Worm (Caenorhabditis elegans) whole organism, late embryonic: ENCODE data around the gene T09F5.20.
A peak's percentile ranks its signal among the peaks of the same experiment; 100 is the strongest.

Source experiments
- C08G9.2 ChIP-seq: sonication (generic microtip); optimal IDR thresholded peaks from 2 replicates; lab custom pipeline; 2016; ENCODE audit warnings: mild to moderate bottlenecking, missing genetic modification characterization, moderate library complexity, missing compliant biosample characterization
- C38D4.7 ChIP-seq: fragments of 200-800 bp; sonication (Bioruptor generic); optimal IDR thresholded peaks from 2 replicates; lab custom pipeline; 2018; ENCODE audit warnings: mild to moderate bottlenecking, missing genetic modification characterization, moderate library complexity, missing compliant biosample characterization
- F13H6.1 ChIP-seq: sonication (generic microtip); optimal IDR thresholded peaks from 2 replicates; lab custom pipeline; 2016; ENCODE audit warnings: missing genetic modification characterization, missing compliant biosample characterization
- K02D7.2 ChIP-seq: sonication (generic microtip); optimal IDR thresholded peaks from 2 replicates; lab custom pipeline; 2017; ENCODE audit warnings: mild to moderate bottlenecking, missing genetic modification characterization, missing compliant biosample characterization
- K09A11.1 ChIP-seq: sonication (generic microtip); optimal IDR thresholded peaks from 2 replicates; lab custom pipeline; 2017; ENCODE audit warnings: antibody characterized with exemption, mild to moderate bottlenecking, missing genetic modification characterization, missing compliant biosample characterization; ENCODE audit not compliant: insufficient read depth
- T23F11.4 ChIP-seq: fragments of 200-800 bp; sonication (Bioruptor generic); optimal IDR thresholded peaks from 2 replicates; lab custom pipeline; 2018; ENCODE audit warnings: mild to moderate bottlenecking, missing genetic modification characterization, missing compliant biosample characterization
- Y22D7AL.16 ChIP-seq: sonication (generic microtip); optimal IDR thresholded peaks from 2 replicates; lab custom pipeline; 2016; ENCODE audit warnings: missing genetic modification characterization, missing compliant biosample characterization
- ahr-1 ChIP-seq: sonication (generic microtip); optimal IDR thresholded peaks from 2 replicates; lab custom pipeline; 2016; ENCODE audit warnings: missing genetic modification characterization, missing compliant biosample characterization
- ama-1 ChIP-seq: fragments of 150-350 bp; optimal IDR thresholded peaks from 2 replicates; lab custom pipeline; 2014
- ceh-18 ChIP-seq: sonication (generic microtip); optimal IDR thresholded peaks from 2 replicates; lab custom pipeline; 2016; ENCODE audit warnings: missing genetic modification characterization, missing compliant biosample characterization
- ceh-19 ChIP-seq: fragments of 200-800 bp; sonication (Bioruptor generic); optimal IDR thresholded peaks from 2 replicates; lab custom pipeline; 2018; ENCODE audit warnings: mild to moderate bottlenecking, missing genetic modification characterization, missing compliant biosample characterization
- ceh-2 ChIP-seq: sonication (generic microtip); optimal IDR thresholded peaks from 2 replicates; lab custom pipeline; 2016; ENCODE audit warnings: missing genotype, missing genetic modification characterization, missing compliant biosample characterization
- ceh-22 ChIP-seq: sonication (generic microtip); optimal IDR thresholded peaks from 2 replicates; lab custom pipeline; 2017; ENCODE audit warnings: missing biosample characterization, missing genetic modification characterization
- ceh-24 ChIP-seq: sonication (generic microtip); optimal IDR thresholded peaks from 2 replicates; lab custom pipeline; 2016; ENCODE audit warnings: mild to moderate bottlenecking, missing genetic modification characterization, missing compliant biosample characterization
- ceh-34 ChIP-seq: sonication (generic microtip); optimal IDR thresholded peaks from 2 replicates; lab custom pipeline; 2016; ENCODE audit warnings: mild to moderate bottlenecking, missing genetic modification characterization, missing compliant biosample characterization
- ceh-45 ChIP-seq: fragments of 200-800 bp; sonication (Bioruptor generic); IDR thresholded peaks from 2 replicates; pipeline ENCODE4 v1.3.6; 2022; ENCODE audit warnings: missing genetic modification reagents, missing genetic modification characterization, missing compliant biosample characterization
- ceh-48 ChIP-seq: sonication (generic microtip); optimal IDR thresholded peaks from 2 replicates; lab custom pipeline; 2016; ENCODE audit warnings: missing genetic modification characterization, inconsistent platforms, missing compliant biosample characterization
- ceh-6 ChIP-seq: fragments of 200-800 bp; sonication (Bioruptor generic); optimal IDR thresholded peaks from 2 replicates; lab custom pipeline; 2018; ENCODE audit warnings: mild to moderate bottlenecking, missing genetic modification characterization, missing compliant biosample characterization
- ceh-9 ChIP-seq: sonication (generic microtip); optimal IDR thresholded peaks from 2 replicates; lab custom pipeline; 2016; ENCODE audit warnings: mild to moderate bottlenecking, missing genetic modification characterization, inconsistent platforms, missing compliant biosample characterization
- che-1 ChIP-seq: sonication (generic microtip); optimal IDR thresholded peaks from 2 replicates; lab custom pipeline; 2016; ENCODE audit warnings: mild to moderate bottlenecking, missing genetic modification characterization, missing compliant biosample characterization
- dmd-4 ChIP-seq: sonication (generic microtip); optimal IDR thresholded peaks from 2 replicates; lab custom pipeline; 2016; ENCODE audit warnings: borderline replicate concordance, missing genetic modification characterization, missing compliant biosample characterization
- elt-2 ChIP-seq: sonication (generic microtip); optimal IDR thresholded peaks from 2 replicates; lab custom pipeline; 2016; ENCODE audit warnings: missing genetic modification reagents, missing genetic modification characterization, missing compliant biosample characterization
- elt-4 ChIP-seq: sonication (generic microtip); optimal IDR thresholded peaks from 2 replicates; lab custom pipeline; 2016; ENCODE audit warnings: missing genetic modification characterization, missing compliant biosample characterization
- ets-4 ChIP-seq: sonication (generic microtip); optimal IDR thresholded peaks from 2 replicates; lab custom pipeline; 2016; ENCODE audit warnings: missing genetic modification characterization, missing compliant biosample characterization
- eyg-1 ChIP-seq: sonication (generic microtip); optimal IDR thresholded peaks from 2 replicates; lab custom pipeline; 2016; ENCODE audit warnings: missing genotype, missing genetic modification characterization, missing compliant biosample characterization
- fax-1 ChIP-seq: sonication (generic microtip); optimal IDR thresholded peaks from 2 replicates; lab custom pipeline; 2016; ENCODE audit warnings: missing genotype, missing genetic modification characterization, missing compliant biosample characterization
- fkh-6 ChIP-seq: sonication (generic microtip); optimal IDR thresholded peaks from 2 replicates; lab custom pipeline; 2016; ENCODE audit warnings: missing genetic modification characterization, missing compliant biosample characterization
- gmeb-2 ChIP-seq: sonication (generic microtip); optimal IDR thresholded peaks from 2 replicates; lab custom pipeline; 2016; ENCODE audit warnings: missing genetic modification characterization, inconsistent platforms, missing compliant biosample characterization
- hlh-13 ChIP-seq: fragments of 200-800 bp; sonication (Bioruptor generic); optimal IDR thresholded peaks from 2 replicates; lab custom pipeline; 2018; ENCODE audit warnings: mild to moderate bottlenecking, missing genetic modification characterization, missing compliant biosample characterization
- hlh-15 ChIP-seq: sonication (generic microtip); optimal IDR thresholded peaks from 2 replicates; lab custom pipeline; 2016; ENCODE audit warnings: missing genetic modification characterization, missing compliant biosample characterization
- hlh-30 ChIP-seq: sonication (generic microtip); optimal IDR thresholded peaks from 2 replicates; lab custom pipeline; 2017; ENCODE audit warnings: antibody characterized with exemption, missing genetic modification characterization, missing compliant biosample characterization; ENCODE audit not compliant: insufficient read depth
- hlh-6 ChIP-seq: sonication (generic microtip); optimal IDR thresholded peaks from 2 replicates; lab custom pipeline; 2016; ENCODE audit warnings: missing genotype, missing genetic modification characterization, missing compliant biosample characterization
- hlh-8 ChIP-seq: sonication (generic microtip); optimal IDR thresholded peaks from 2 replicates; lab custom pipeline; 2016; ENCODE audit warnings: missing genotype, missing genetic modification characterization, missing compliant biosample characterization
- lim-6 ChIP-seq: sonication (generic microtip); optimal IDR thresholded peaks from 2 replicates; lab custom pipeline; 2016; ENCODE audit warnings: missing genetic modification characterization, missing compliant biosample characterization
- lin-11 ChIP-seq: fragments of 200-800 bp; sonication (Bioruptor generic); optimal IDR thresholded peaks from 2 replicates; lab custom pipeline; 2018; ENCODE audit warnings: mild to moderate bottlenecking, missing genetic modification characterization, missing compliant biosample characterization
- mec-3 ChIP-seq: sonication (generic microtip); optimal IDR thresholded peaks from 2 replicates; lab custom pipeline; 2016; ENCODE audit warnings: borderline replicate concordance, missing genetic modification characterization, missing compliant biosample characterization
- nhr-11 ChIP-seq: fragments of 150-350 bp; optimal IDR thresholded peaks from 2 replicates; lab custom pipeline; 2014; ENCODE audit warnings: missing biosample characterization, missing genetic modification characterization
- nhr-232 ChIP-seq: sonication (generic microtip); optimal IDR thresholded peaks from 2 replicates; lab custom pipeline; 2016; ENCODE audit warnings: missing genetic modification characterization, missing compliant biosample characterization
- npax-4 ChIP-seq: sonication (generic microtip); optimal IDR thresholded peaks from 2 replicates; lab custom pipeline; 2016; ENCODE audit warnings: missing genetic modification characterization, missing compliant biosample characterization
- odd-2 ChIP-seq: sonication (generic microtip); optimal IDR thresholded peaks from 2 replicates; lab custom pipeline; 2017; ENCODE audit warnings: antibody characterized with exemption, mild to moderate bottlenecking, missing genetic modification characterization, missing compliant biosample characterization
- pag-3 ChIP-seq: sonication (generic microtip); optimal IDR thresholded peaks from 2 replicates; lab custom pipeline; 2016; ENCODE audit warnings: missing compliant biosample characterization, missing genetic modification characterization, borderline replicate concordance
- pax-1 ChIP-seq: fragments of 150-350 bp; optimal IDR thresholded peaks from 2 replicates; lab custom pipeline; 2014; ENCODE audit warnings: missing biosample characterization, missing genetic modification characterization
- pha-2 ChIP-seq: sonication (generic microtip); optimal IDR thresholded peaks from 2 replicates; lab custom pipeline; 2017; ENCODE audit warnings: mild to moderate bottlenecking, missing genetic modification characterization, missing compliant biosample characterization
- pqm-1 ChIP-seq: sonication (generic microtip); optimal IDR thresholded peaks from 2 replicates; lab custom pipeline; 2016; ENCODE audit warnings: missing genetic modification characterization, missing compliant biosample characterization
- rnt-1 ChIP-seq: sonication (generic microtip); optimal IDR thresholded peaks from 2 replicates; lab custom pipeline; 2016; ENCODE audit warnings: missing genetic modification characterization, missing compliant biosample characterization
- sdc-2 ChIP-seq: sonication (generic microtip); optimal IDR thresholded peaks from 2 replicates; lab custom pipeline; 2016; ENCODE audit warnings: missing genotype, missing genetic modification characterization, missing compliant biosample characterization
- sox-2 ChIP-seq: fragments of 200-800 bp; sonication (Bioruptor generic); IDR thresholded peaks from 2 replicates; pipeline ENCODE4 v1.3.6; 2022; ENCODE audit warnings: missing genetic modification reagents, missing genetic modification characterization, missing compliant biosample characterization
- sox-4 ChIP-seq: sonication (generic microtip); optimal IDR thresholded peaks from 2 replicates; lab custom pipeline; 2017; ENCODE audit warnings: mild to moderate bottlenecking, missing genetic modification characterization, inconsistent platforms, missing compliant biosample characterization
- tbx-7 ChIP-seq: sonication (generic microtip); optimal IDR thresholded peaks from 2 replicates; lab custom pipeline; 2016; ENCODE audit warnings: missing genotype, missing genetic modification characterization, missing compliant biosample characterization
- unc-55 ChIP-seq: sonication (generic microtip); optimal IDR thresholded peaks from 2 replicates; lab custom pipeline; 2017; ENCODE audit warnings: missing biosample characterization, missing genetic modification reagents, missing genetic modification characterization
- unc-86 ChIP-seq: sonication (generic microtip); optimal IDR thresholded peaks from 2 replicates; lab custom pipeline; 2016; ENCODE audit warnings: missing genetic modification characterization, missing compliant biosample characterization
- zip-5 ChIP-seq: sonication (generic microtip); optimal IDR thresholded peaks from 2 replicates; lab custom pipeline; 2016; ENCODE audit warnings: missing genetic modification characterization, missing compliant biosample characterization
- ztf-16 ChIP-seq: sonication (generic microtip); optimal IDR thresholded peaks from 2 replicates; lab custom pipeline; 2017; ENCODE audit warnings: missing genetic modification characterization, missing compliant biosample characterization

The T09F5.20 gene

DNA sequence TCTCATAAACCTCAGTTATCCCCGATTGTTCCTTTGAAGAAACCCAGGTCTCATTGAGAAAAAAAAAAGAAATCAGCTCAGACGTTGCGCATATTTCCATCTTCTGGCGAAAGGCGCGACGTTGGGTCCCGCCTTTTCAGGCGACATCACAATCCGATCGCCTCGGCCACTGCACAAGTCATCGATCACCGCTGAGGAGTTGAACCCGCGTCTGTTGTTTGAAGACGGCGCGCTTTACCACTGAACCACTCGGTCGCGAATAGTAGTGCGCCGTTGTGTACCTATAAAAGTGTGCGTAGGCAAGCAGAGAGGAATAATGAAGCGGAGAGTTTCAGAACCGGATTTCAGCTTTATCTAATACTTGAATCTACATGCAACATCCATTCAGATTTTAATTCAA is 43.2 kb upstream of the T09F5.20 start, which contains the start of gene Y75B12B.11:
Gene Y75B12B.11, plus strand, starts transcription at position 394 of the 400 bp plus-strand sequence.
- TF ChIP-seq npax-4 (tag; lab: Kevin White, UChicago) (peak; percentile 74), lim-6 (tag; lab: Kevin White, UChicago) (peak; percentile 46), che-1 (tag; lab: Kevin White, UChicago) (peak; percentile 90), ets-4 (peak; percentile 69), rnt-1 (tag; lab: Kevin White, UChicago) (peak; percentile 76), ztf-16 (tag; lab: Kevin White, UChicago) (peak; percentile 84), unc-55 (GFP tag; lab: Kevin White, UChicago) (peak; percentile 8), ceh-45 (peak; percentile 81), K09A11.1 (tag; lab: Kevin White, UChicago) (peak; percentile 77), zip-5 (tag; lab: Kevin White, UChicago) (peak; percentile 50), sox-2 (GFP tag; lab: Robert Waterston, UW) (peak; percentile 62; the same call in 1 of the 2 replicates), unc-86 (tag; lab: Kevin White, UChicago) (peak; percentile 79), Y22D7AL.16 (peak; percentile 77), sox-4 (tag; lab: Kevin White, UChicago) (peak; percentile 87), dmd-4 (peak; percentile 86), ceh-9 (tag; lab: Kevin White, UChicago) (peak; percentile 68), hlh-13 (GFP tag; lab: Kevin White, UChicago) (peak; percentile 75), ama-1 (lab: Kevin White, UChicago) (no peak), sdc-2 (tag; lab: Kevin White, UChicago) (peak; percentile 84), odd-2 (tag; lab: Kevin White, UChicago) (no peak), fax-1 (peak; percentile 82), F13H6.1 (peak; percentile 81), pha-2 (peak; percentile 90), nhr-11 (no peak), hlh-8 (tag; lab: Kevin White, UChicago) (peak; percentile 84), hlh-6 (tag; lab: Kevin White, UChicago) (peak; percentile 92), ceh-18 (peak; percentile 78), fkh-6 (tag; lab: Kevin White, UChicago) (peak; percentile 86), ceh-2 (tag; lab: Kevin White, UChicago) (peak; percentile 88), C08G9.2 (tag; lab: Kevin White, UChicago) (peak; percentile 82), pax-1 (no peak), ceh-6 (GFP tag; lab: Kevin White, UChicago) (peak; percentile 87), nhr-232 (tag; lab: Kevin White, UChicago) (peak; percentile 84), T23F11.4 (GFP tag; lab: Kevin White, UChicago) (peak; percentile 89), mec-3 (peak; percentile 26), ahr-1 (tag; lab: Kevin White, UChicago) (peak; percentile 71), hlh-15 (tag; lab: Kevin White, UChicago) (peak; percentile 80), ceh-19 (GFP tag; lab: Kevin White, UChicago) (peak; percentile 93), pag-3 (tag; lab: Kevin White, UChicago) (no peak), hlh-30 (tag; lab: Kevin White, UChicago) (peak; percentile 67), eyg-1 (tag; lab: Kevin White, UChicago) (peak; percentile 87), lin-11 (tag; lab: Kevin White, UChicago) (peak; percentile 81), elt-4 (tag; lab: Kevin White, UChicago) (peak; percentile 82), K02D7.2 (tag; lab: Kevin White, UChicago) (peak; percentile 85), elt-2 (tag; lab: Kevin White, UChicago) (peak; percentile 93), ceh-22 (tag; lab: Kevin White, UChicago) (no peak), ceh-34 (peak; percentile 88), pqm-1 (tag; lab: Kevin White, UChicago) (peak; percentile 84), C38D4.7 (peak; percentile 86), ceh-48 (tag; lab: Kevin White, UChicago) (peak; percentile 74), tbx-7 (tag; lab: Kevin White, UChicago) (peak; percentile 59), gmeb-2 (tag; lab: Kevin White, UChicago) (peak; percentile 80), ceh-24 (tag; lab: Kevin White, UChicago) (peak; percentile 84)
